Worm (Caenorhabditis elegans) whole organism, late embryonic: ENCODE measurements around the gene dhcr-24.

Experiments
- ama-1 ChIP-seq: fragments of 150-350 bp; optimal IDR thresholded peaks from 2 replicates; lab custom pipeline; 2014
- ceh-9 ChIP-seq: sonication (generic microtip); optimal IDR thresholded peaks from 2 replicates; lab custom pipeline; 2016; ENCODE audit warnings: mild to moderate bottlenecking, missing genetic modification characterization, inconsistent platforms, missing compliant biosample characterization
- che-1 ChIP-seq: sonication (generic microtip); optimal IDR thresholded peaks from 2 replicates; lab custom pipeline; 2016; ENCODE audit warnings: mild to moderate bottlenecking, missing genetic modification characterization, missing compliant biosample characterization

ce11 chrX:2520461-2520860 is 43.5 kb downstream of the dhcr-24 start:
- TF ChIP-seq ceh-9 (tag; lab: Kevin White, UChicago) (no peak), che-1 (tag; lab: Kevin White, UChicago) (no peak), ama-1 (lab: Kevin White, UChicago) (no peak)
